Worm (Caenorhabditis elegans) whole organism, young adult: ENCODE measurements around the gene gei-15.
A peak's percentile ranks its signal among the peaks of the same experiment; 100 is the strongest.

Experiments used
- B0336.3 ChIP-seq: fragments of 200-800 bp; sonication (Bioruptor generic); IDR thresholded peaks from 2 replicates; pipeline ENCODE4 v1.3.6; 2022; ENCODE audit warnings: missing genetic modification characterization, missing compliant biosample characterization
- C06A6.2 ChIP-seq: fragments of 200-800 bp; sonication (Bioruptor generic); conservative IDR thresholded peaks from 2 replicates; pipeline ENCODE4 v1.3.6; 2022; ENCODE audit warnings: missing genetic modification characterization, missing compliant biosample characterization
- C17E4.6 ChIP-seq: fragments of 200-800 bp; sonication (Bioruptor generic); IDR thresholded peaks from 2 replicates; pipeline ENCODE4 v1.3.6; 2022; ENCODE audit warnings: missing genetic modification reagents, missing genetic modification characterization, missing compliant biosample characterization
- F10E7.11 ChIP-seq: sonication (generic microtip); optimal IDR thresholded peaks from 2 replicates; lab custom pipeline; 2017; ENCODE audit warnings: mild to moderate bottlenecking, missing genetic modification characterization, moderate library complexity, missing compliant biosample characterization
- F23B12.7 ChIP-seq: sonication (generic microtip); optimal IDR thresholded peaks from 2 replicates; lab custom pipeline; 2017; ENCODE audit warnings: missing genetic modification characterization, mild to moderate bottlenecking, missing compliant biosample characterization, antibody characterized with exemption, moderate library complexity; ENCODE audit not compliant: insufficient read depth
- F52B5.7 ChIP-seq: sonication (generic microtip); optimal IDR thresholded peaks from 2 replicates; lab custom pipeline; 2016; ENCODE audit warnings: mild to moderate bottlenecking, missing genetic modification characterization, missing compliant biosample characterization
- F57C9.4 ChIP-seq: sonication (generic microtip); optimal IDR thresholded peaks from 2 replicates; lab custom pipeline; 2017; ENCODE audit warnings: mild to moderate bottlenecking, missing genetic modification characterization, missing compliant biosample characterization
- K11D2.4 ChIP-seq: fragments of 200-800 bp; sonication (Bioruptor generic); IDR thresholded peaks from 2 replicates; pipeline ENCODE4 v1.3.6; 2022; ENCODE audit warnings: missing genetic modification reagents, missing genetic modification characterization, missing compliant biosample characterization
- Y53G8AR.9 ChIP-seq: fragments of 200-800 bp; sonication (Bioruptor generic); conservative IDR thresholded peaks from 2 replicates; pipeline ENCODE4 v1.3.6; 2022; ENCODE audit warnings: missing genetic modification reagents, missing genetic modification characterization, missing compliant biosample characterization
- Y56A3A.18 ChIP-seq: fragments of 200-800 bp; sonication (Bioruptor generic); IDR thresholded peaks from 2 replicates; pipeline ENCODE4 v1.3.6; 2022; ENCODE audit warnings: missing genetic modification reagents, missing genetic modification characterization, missing compliant biosample characterization
- Y67H2A.10 ChIP-seq: fragments of 200-800 bp; sonication (Bioruptor generic); conservative IDR thresholded peaks from 2 replicates; pipeline ENCODE4 v1.3.6; 2022; ENCODE audit warnings: missing genetic modification reagents, missing genetic modification characterization, missing compliant biosample characterization
- Y79H2A.3 ChIP-seq: fragments of 200-800 bp; sonication (Bioruptor generic); conservative IDR thresholded peaks from 2 replicates; pipeline ENCODE4 v1.3.6; 2022; ENCODE audit warnings: missing genetic modification reagents, missing genetic modification characterization, missing compliant biosample characterization
- ZK185.1 ChIP-seq: sonication (generic microtip); optimal IDR thresholded peaks from 2 replicates; lab custom pipeline; 2016; ENCODE audit warnings: mild to moderate bottlenecking, missing genetic modification characterization, missing compliant biosample characterization; ENCODE audit not compliant: poor library complexity, severe bottlenecking
- ama-1 ChIP-seq, 3 experiments: fragments of 150-350 bp in 1 of 3; sonication (generic microtip) in 2 of 3; optimal IDR thresholded peaks; 2 replicates each; lab custom pipeline; 2014 to 2018; ENCODE audit warnings: missing biosample characterization in 2 of 3, missing genetic modification characterization in 2 of 3, missing genetic modification reagents in 2 of 3
- aptf-2 ChIP-seq: fragments of 200-800 bp; sonication (Bioruptor generic); conservative IDR thresholded peaks from 2 replicates; pipeline ENCODE4 v1.3.6; 2022; ENCODE audit warnings: missing genetic modification reagents, missing genetic modification characterization, missing compliant biosample characterization
- atf-7 ChIP-seq: sonication (generic microtip); optimal IDR thresholded peaks from 2 replicates; lab custom pipeline; 2017; ENCODE audit warnings: mild to moderate bottlenecking, missing genetic modification characterization, missing compliant biosample characterization
- cebp-1 ChIP-seq, 2 experiments: fragments of 200-800 bp in 1 of 2; sonication (Bioruptor generic) in 1 of 2; sonication (generic microtip) in 1 of 2; IDR thresholded peaks in 1 of 2; optimal IDR thresholded peaks in 1 of 2; 2 replicates each; pipeline versions ENCODE4 v1.3.6 to Lab custom; 2017 to 2022; ENCODE audit warnings: missing compliant biosample characterization in 2 of 2, missing genetic modification characterization in 2 of 2, mild to moderate bottlenecking in 1 of 2, missing genetic modification reagents in 1 of 2, moderate library complexity in 1 of 2
- chd-7 ChIP-seq: sonication (generic microtip); optimal IDR thresholded peaks from 2 replicates; lab custom pipeline; 2016; ENCODE audit warnings: mild to moderate bottlenecking, missing genetic modification characterization, moderate library complexity, missing compliant biosample characterization
- egl-18 ChIP-seq: fragments of 200-800 bp; sonication (Bioruptor generic); IDR thresholded peaks from 2 replicates; pipeline ENCODE4 v1.3.6; 2022; ENCODE audit warnings: missing genetic modification reagents, missing genetic modification characterization, missing compliant biosample characterization
- gei-17 ChIP-seq: fragments of 200-800 bp; sonication (Bioruptor generic); optimal IDR thresholded peaks from 2 replicates; lab custom pipeline; 2018; ENCODE audit warnings: mild to moderate bottlenecking, missing genetic modification characterization, missing compliant biosample characterization
- lag-1 ChIP-seq: fragments of 200-800 bp; sonication (Bioruptor generic); IDR thresholded peaks from 2 replicates; pipeline ENCODE4 v1.3.6; 2022; ENCODE audit warnings: missing genetic modification reagents, missing genetic modification characterization, missing compliant biosample characterization
- let-526 ChIP-seq: fragments of 200-800 bp; sonication (Bioruptor generic); IDR thresholded peaks from 2 replicates; pipeline ENCODE4 v1.3.6; 2022; ENCODE audit warnings: missing genetic modification reagents, missing genetic modification characterization, missing compliant biosample characterization
- let-607 ChIP-seq, 2 experiments: fragments of 200-800 bp in 1 of 2; sonication (Bioruptor generic) in 1 of 2; sonication (generic microtip) in 1 of 2; optimal IDR thresholded peaks; 2 replicates each; lab custom pipeline; 2016 to 2018; ENCODE audit warnings: mild to moderate bottlenecking in 2 of 2, missing compliant biosample characterization in 2 of 2, missing genetic modification characterization in 2 of 2, moderate library complexity in 2 of 2, missing genotype in 1 of 2
- lir-1 ChIP-seq: fragments of 200-800 bp; sonication (Bioruptor generic); conservative IDR thresholded peaks from 2 replicates; pipeline ENCODE4 v1.3.6; 2022; ENCODE audit warnings: missing genetic modification reagents, missing genetic modification characterization, missing compliant biosample characterization
- madf-10 ChIP-seq: sonication (generic microtip); optimal IDR thresholded peaks from 2 replicates; lab custom pipeline; 2016; ENCODE audit warnings: mild to moderate bottlenecking, missing genetic modification characterization, missing compliant biosample characterization
- madf-6 ChIP-seq: fragments of 200-800 bp; sonication (Bioruptor generic); IDR thresholded peaks from 2 replicates; pipeline ENCODE4 v1.3.6; 2022; ENCODE audit warnings: missing genetic modification reagents, missing genetic modification characterization, missing compliant biosample characterization
- mcd-1 ChIP-seq: fragments of 200-800 bp; sonication (Bioruptor generic); IDR thresholded peaks from 2 replicates; pipeline ENCODE4 v1.3.6; 2022; ENCODE audit warnings: missing genetic modification reagents, missing genetic modification characterization, missing compliant biosample characterization
- nfyb-1 ChIP-seq: fragments of 200-800 bp; sonication (Bioruptor generic); IDR thresholded peaks from 2 replicates; pipeline ENCODE4 v1.3.6; 2022; ENCODE audit warnings: missing genetic modification reagents, missing genetic modification characterization, missing compliant biosample characterization
- nhr-179 ChIP-seq: sonication (generic microtip); optimal IDR thresholded peaks from 2 replicates; lab custom pipeline; 2016; ENCODE audit warnings: mild to moderate bottlenecking, missing genetic modification characterization, missing compliant biosample characterization
- nhr-80 ChIP-seq: sonication (generic microtip); optimal IDR thresholded peaks from 2 replicates; lab custom pipeline; 2016; ENCODE audit warnings: missing genetic modification characterization, missing compliant biosample characterization
- pbrm-1 ChIP-seq: fragments of 200-800 bp; sonication (Bioruptor generic); IDR thresholded peaks from 2 replicates; pipeline ENCODE4 v1.3.6; 2022; ENCODE audit warnings: missing genetic modification reagents, missing genetic modification characterization, missing compliant biosample characterization
- repo-1 ChIP-seq: sonication (generic microtip); optimal IDR thresholded peaks from 2 replicates; lab custom pipeline; 2017; ENCODE audit warnings: mild to moderate bottlenecking, missing genetic modification characterization, missing compliant biosample characterization
- sea-2 ChIP-seq: fragments of 200-800 bp; sonication (Bioruptor generic); IDR thresholded peaks from 2 replicates; pipeline ENCODE4 v1.3.6; 2022; ENCODE audit warnings: missing genetic modification characterization, missing compliant biosample characterization
- tbp1 ChIP-seq: fragments of 200-800 bp; sonication (Bioruptor generic); optimal IDR thresholded peaks from 2 replicates; lab custom pipeline; 2018; ENCODE audit warnings: mild to moderate bottlenecking, missing genetic modification characterization, missing compliant biosample characterization
- tbx-9 ChIP-seq: sonication (generic microtip); optimal IDR thresholded peaks from 2 replicates; lab custom pipeline; 2016; ENCODE audit warnings: borderline replicate concordance, missing genetic modification characterization, inconsistent platforms, missing compliant biosample characterization
- unc-62 ChIP-seq: fragments of 150-350 bp; optimal IDR thresholded peaks from 2 replicates; lab custom pipeline; 2014; ENCODE audit warnings: missing biosample characterization, missing genetic modification reagents, missing genetic modification characterization
- zim-3 ChIP-seq: sonication (generic microtip); optimal IDR thresholded peaks from 2 replicates; lab custom pipeline; 2017; ENCODE audit warnings: mild to moderate bottlenecking, missing genetic modification characterization, moderate library complexity, missing compliant biosample characterization
- ztf-6 ChIP-seq: fragments of 200-800 bp; sonication (Bioruptor generic); IDR thresholded peaks from 2 replicates; pipeline ENCODE4 v1.3.6; 2022; ENCODE audit warnings: missing genetic modification reagents, missing genetic modification characterization, missing compliant biosample characterization

The gei-15 gene

DNA sequence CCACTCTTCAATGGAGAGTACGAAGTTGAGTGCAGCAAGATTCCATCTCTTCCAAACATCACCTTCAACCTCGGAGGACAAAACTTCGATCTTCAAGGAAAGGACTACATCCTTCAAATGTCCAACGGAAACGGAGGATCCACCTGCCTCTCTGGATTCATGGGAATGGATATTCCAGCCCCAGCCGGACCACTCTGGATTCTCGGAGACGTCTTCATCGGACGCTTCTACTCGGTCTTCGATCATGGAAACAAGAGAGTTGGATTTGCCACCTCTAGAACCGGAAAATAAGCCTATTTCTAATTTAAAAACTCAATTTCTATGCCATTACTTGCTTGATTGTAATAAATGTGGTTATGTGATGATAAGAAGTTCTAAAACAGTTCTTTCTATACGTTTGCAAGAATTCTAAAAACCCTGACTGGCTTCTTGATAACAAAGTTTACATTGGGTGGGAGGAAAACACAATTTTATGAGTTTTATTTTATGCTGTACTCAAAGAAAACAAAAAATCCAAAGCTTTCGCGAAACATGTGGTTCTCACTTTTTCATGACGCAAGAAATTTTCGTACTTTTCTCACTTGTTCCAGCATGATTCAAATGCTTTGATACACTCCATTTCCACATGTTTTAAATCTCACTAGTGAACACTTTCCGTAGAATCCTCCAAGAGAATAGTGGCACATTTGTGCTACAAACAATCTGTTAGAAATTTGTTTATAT is 30.6 kb downstream of the gei-15 start:
- TF ChIP-seq nhr-80: peak; percentile 63
- no peak for TF ChIP-seq aptf-2 (GFP tag; lab: Robert Waterston, UW)
- TF ChIP-seq let-526 (GFP tag; lab: Robert Waterston, UW): 0 out of 2 replicates have a peak, but pooled peaks have one; percentile 15
- TF ChIP-seq ama-1 (optimal IDR thresholded peaks at IDR 0.05; lab: Kevin White, UChicago): no peak
- no peak for TF ChIP-seq ama-1 (GFP tag; optimal IDR thresholded peaks at IDR 0.05; lab: Kevin White, UChicago)
- TF ChIP-seq cebp-1 (GFP tag; IDR thresholded peaks at IDR 0.05; lab: Robert Waterston, UW): 0 out of 2 replicates have a peak, but pooled peaks have one; percentile 27
- peak; percentile 31 for TF ChIP-seq cebp-1 (tag; optimal IDR thresholded peaks at IDR 0.05; lab: Kevin White, UChicago)
- TF ChIP-seq lag-1 (GFP tag; lab: Robert Waterston, UW): no peak
- no peak for TF ChIP-seq chd-7 (tag; lab: Kevin White, UChicago)
- TF ChIP-seq F52B5.7 (tag; lab: Kevin White, UChicago): no peak
- no peak for TF ChIP-seq tbx-9 (tag; lab: Kevin White, UChicago)
- TF ChIP-seq repo-1: no peak
- peak; percentile 65; the same call in 1 of the 2 replicates for TF ChIP-seq Y56A3A.18
- TF ChIP-seq unc-62: no peak
- TF ChIP-seq mcd-1 (GFP tag; lab: Robert Waterston, UW): no peak
- TF ChIP-seq K11D2.4 (GFP tag; lab: Robert Waterston, UW): no peak
- peak; percentile 90 for TF ChIP-seq Y53G8AR.9 (GFP tag; lab: Robert Waterston, UW)
- TF ChIP-seq C17E4.6: no peak
- TF ChIP-seq pbrm-1 (GFP tag; lab: Robert Waterston, UW): no peak
- no peak for TF ChIP-seq egl-18 (GFP tag; lab: Robert Waterston, UW)
- TF ChIP-seq lir-1 (GFP tag; lab: Robert Waterston, UW): no peak
- no peak for TF ChIP-seq nhr-179 (tag; lab: Kevin White, UChicago)
- TF ChIP-seq F57C9.4 (tag; lab: Kevin White, UChicago): no peak
- TF ChIP-seq madf-10 (tag; lab: Kevin White, UChicago): peak; percentile 68
- TF ChIP-seq gei-17: no peak
- TF ChIP-seq sea-2 (GFP tag; lab: Robert Waterston, UW): no peak
- peak; percentile 23 for TF ChIP-seq atf-7 (tag; lab: Kevin White, UChicago)
- TF ChIP-seq zim-3 (tag; lab: Kevin White, UChicago): no peak
- no peak for TF ChIP-seq tbp1
- no peak for TF ChIP-seq B0336.3 (GFP tag; lab: Robert Waterston, UW)
- TF ChIP-seq madf-6 (GFP tag; lab: Robert Waterston, UW): no peak; the same call in 1 of the 2 replicates
- no peak for TF ChIP-seq F10E7.11
- no peak for TF ChIP-seq Y67H2A.10
- peak; percentile 75; the same call in 1 of the 2 replicates for TF ChIP-seq nfyb-1 (GFP tag; lab: Robert Waterston, UW)
- TF ChIP-seq C06A6.2: no peak
- no peak for TF ChIP-seq F23B12.7 (tag; lab: Kevin White, UChicago)
- 0 out of 2 replicates have a peak, but pooled peaks have one; percentile 26 for TF ChIP-seq Y79H2A.3
- TF ChIP-seq let-607 (tag; optimal IDR thresholded peaks at IDR 0.05; lab: Kevin White, UChicago): peak in 1 of 2 experiments; percentile 10
- no peak for TF ChIP-seq ztf-6 (GFP tag; lab: Robert Waterston, UW)
- TF ChIP-seq ZK185.1 (tag; lab: Kevin White, UChicago): peak; percentile 8
